Fruit fly (Drosophila melanogaster): Measurements from ENCODE around the gene CG11663.

Gene CG11663

DNA sequence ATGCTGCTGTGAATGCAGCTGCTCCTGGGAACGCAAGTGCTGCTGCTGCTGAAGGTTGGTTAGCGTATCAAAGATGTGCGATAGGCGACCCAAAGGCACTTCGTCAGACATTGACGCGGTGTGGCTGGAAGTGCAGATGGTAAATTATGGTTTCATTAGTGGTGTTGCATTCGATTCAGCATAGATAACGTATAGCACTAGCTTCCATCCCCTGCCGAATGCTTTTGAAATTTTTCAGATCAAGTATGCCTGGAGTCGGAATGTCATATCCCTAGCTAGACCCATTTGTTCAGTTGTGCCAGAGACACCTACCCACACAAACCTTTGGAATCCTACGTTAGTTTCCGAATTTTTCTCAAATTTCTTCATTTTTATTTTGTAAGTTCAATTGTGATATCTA, at the start of gene CG11663:
TSS of gene CG11663 (plus strand) at position 301 of the 400 bp plus-strand sequence.
- TF ChIP-seq pan (optimal IDR thresholded peaks at IDR 0.05) = no peak
- no peak for TF ChIP-seq EcR (GFP tag; optimal IDR thresholded peaks at IDR 0.05)
- no peak for TF ChIP-seq usp (GFP tag; optimal IDR thresholded peaks at IDR 0.05)
- no peak for TF ChIP-seq CG8478 (optimal IDR thresholded peaks at IDR 0.05)
- no peak for TF ChIP-seq Dll (optimal IDR thresholded peaks at IDR 0.05)
- no peak for TF ChIP-seq psq (optimal IDR thresholded peaks at IDR 0.05)

DNA sequence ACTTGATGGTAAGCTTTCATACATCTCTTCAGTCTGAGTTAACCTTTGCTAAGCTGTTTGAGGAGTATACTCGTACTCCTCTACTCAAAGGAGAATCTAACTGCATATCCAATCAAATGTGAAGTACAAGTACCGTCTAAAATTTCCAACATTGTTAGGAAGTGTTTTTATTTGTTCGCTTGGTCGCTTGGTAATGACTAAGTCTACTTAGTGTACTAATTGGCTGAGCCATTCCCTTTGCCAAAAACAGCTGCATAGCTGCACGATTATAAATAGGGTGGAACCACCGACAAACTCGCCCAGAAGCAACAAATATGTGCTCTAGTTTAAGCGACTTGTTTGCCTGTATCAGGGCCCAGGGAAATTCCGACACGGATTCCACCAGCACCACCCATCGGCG, 49.8 kb upstream of the CG11663 start, which contains the start of gene CG14635:
TSS of gene CG14635 (plus strand) at position 301 of the 400 bp plus-strand sequence.
- TF ChIP-seq CG8478 (optimal IDR thresholded peaks at IDR 0.05) (no peak), EcR (GFP tag; optimal IDR thresholded peaks at IDR 0.05) (no peak), pan (optimal IDR thresholded peaks at IDR 0.05) (no peak), usp (GFP tag; optimal IDR thresholded peaks at IDR 0.05) (no peak), psq (optimal IDR thresholded peaks at IDR 0.05) (no peak), Dll (optimal IDR thresholded peaks at IDR 0.05) (no peak)

DNA sequence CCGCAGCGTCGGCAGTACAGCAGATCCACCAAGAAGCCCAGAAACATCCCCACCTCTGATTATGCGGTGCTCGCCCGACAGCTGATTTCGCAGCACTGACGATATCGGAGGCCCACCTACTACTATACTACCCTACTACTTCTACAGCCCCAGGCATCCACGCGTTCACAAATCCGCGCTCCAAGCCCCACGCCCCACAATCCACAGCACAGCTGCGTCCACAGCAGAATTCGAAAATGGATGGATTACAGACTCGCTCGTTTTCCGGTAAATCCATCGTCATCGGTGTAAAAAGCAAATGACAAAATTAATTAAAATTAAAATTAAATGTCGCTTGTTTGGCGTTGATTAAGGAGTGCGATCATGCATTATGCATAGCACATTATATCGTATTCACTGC, 47.2 kb upstream of the CG11663 start, which contains the start of gene CG3713:
TSS of gene CG3713 (minus strand) at position 101 of the 400 bp plus-strand sequence.
- no peak for TF ChIP-seq EcR (GFP tag; optimal IDR thresholded peaks at IDR 0.05)
- TF ChIP-seq Dll (optimal IDR thresholded peaks at IDR 0.05) = no peak
- TF ChIP-seq usp (GFP tag; optimal IDR thresholded peaks at IDR 0.05) = no peak

DNA sequence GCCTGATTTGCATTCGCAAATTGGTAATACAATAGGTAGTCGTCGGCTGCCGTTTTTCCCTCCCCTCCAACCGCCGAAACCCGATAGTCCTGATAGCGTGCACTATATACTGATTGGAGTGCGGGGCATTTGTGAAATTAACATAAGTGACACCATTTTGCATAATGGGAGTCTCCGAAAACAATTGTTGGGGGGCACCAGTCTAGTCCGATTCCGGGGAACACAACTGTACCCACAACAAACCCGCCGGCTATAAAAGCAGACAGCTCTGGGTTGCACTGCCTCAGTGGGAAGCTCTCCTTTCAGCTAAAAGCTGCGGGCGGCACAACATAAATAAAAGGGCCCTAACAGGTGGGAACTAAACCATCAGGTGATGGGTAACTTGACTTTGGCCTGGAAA, 32.0 kb upstream of the CG11663 start, which contains the start of gene CG14634:
TSS of gene CG14634 (plus strand) at position 301 of the 400 bp plus-strand sequence.
- TF ChIP-seq CG8478 (optimal IDR thresholded peaks at IDR 0.05) (no peak), pan (optimal IDR thresholded peaks at IDR 0.05) (no peak), EcR (GFP tag; optimal IDR thresholded peaks at IDR 0.05) (no peak), psq (optimal IDR thresholded peaks at IDR 0.05) (no peak), Dll (optimal IDR thresholded peaks at IDR 0.05) (no peak)

DNA sequence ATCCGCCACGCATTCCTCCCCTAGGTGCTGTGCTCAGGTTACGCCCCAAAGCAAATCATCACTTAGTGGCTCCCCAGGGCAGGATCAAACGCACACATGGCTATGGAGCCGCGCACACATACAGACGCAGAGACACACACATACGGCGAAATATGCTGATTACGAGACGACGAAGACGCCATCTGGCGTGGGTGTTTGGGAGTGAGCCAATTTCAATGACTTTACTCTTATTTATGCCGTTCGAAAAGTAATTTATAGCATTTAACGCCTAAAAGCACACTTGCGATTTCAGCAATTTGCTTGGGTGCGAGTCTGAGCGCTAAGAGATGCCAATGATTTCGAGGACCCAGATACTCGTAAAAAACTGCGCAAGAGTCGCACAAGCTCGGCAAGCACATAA, 25.8 kb upstream of the CG11663 start:
- TF ChIP-seq pan (optimal IDR thresholded peaks at IDR 0.05) (no peak), usp (GFP tag; optimal IDR thresholded peaks at IDR 0.05) (no peak), CG8478 (optimal IDR thresholded peaks at IDR 0.05) (no peak), psq (optimal IDR thresholded peaks at IDR 0.05) (no peak), Dll (optimal IDR thresholded peaks at IDR 0.05) (no peak), EcR (GFP tag; optimal IDR thresholded peaks at IDR 0.05) (no peak)

DNA sequence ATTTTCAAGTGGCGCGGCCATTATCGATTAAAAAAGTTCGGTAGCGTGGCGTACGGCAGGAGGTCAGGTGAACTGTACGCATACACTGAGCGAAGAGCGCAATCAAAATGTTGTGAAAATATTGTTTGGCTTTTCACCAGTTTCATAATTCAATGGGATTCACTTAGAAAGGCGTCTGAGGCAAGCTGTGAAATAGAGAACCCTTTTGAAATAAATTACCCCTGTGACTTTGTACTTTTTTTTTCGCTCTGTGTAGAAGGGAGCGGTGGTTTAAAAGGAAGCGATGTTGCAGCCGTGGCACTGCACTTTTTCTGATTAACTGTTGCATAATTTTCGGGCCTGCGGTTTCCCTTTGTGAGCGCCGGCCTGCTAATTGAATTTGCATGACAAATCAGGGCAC, 20.5 kb upstream of the CG11663 start:
- no peak for TF ChIP-seq usp (GFP tag; optimal IDR thresholded peaks at IDR 0.05)
- TF ChIP-seq Dll (optimal IDR thresholded peaks at IDR 0.05) = no peak
- TF ChIP-seq psq (optimal IDR thresholded peaks at IDR 0.05) = no peak
- TF ChIP-seq pan (optimal IDR thresholded peaks at IDR 0.05) = no peak
- no peak for TF ChIP-seq CG8478 (optimal IDR thresholded peaks at IDR 0.05)
- TF ChIP-seq EcR (GFP tag; optimal IDR thresholded peaks at IDR 0.05) = no peak

DNA sequence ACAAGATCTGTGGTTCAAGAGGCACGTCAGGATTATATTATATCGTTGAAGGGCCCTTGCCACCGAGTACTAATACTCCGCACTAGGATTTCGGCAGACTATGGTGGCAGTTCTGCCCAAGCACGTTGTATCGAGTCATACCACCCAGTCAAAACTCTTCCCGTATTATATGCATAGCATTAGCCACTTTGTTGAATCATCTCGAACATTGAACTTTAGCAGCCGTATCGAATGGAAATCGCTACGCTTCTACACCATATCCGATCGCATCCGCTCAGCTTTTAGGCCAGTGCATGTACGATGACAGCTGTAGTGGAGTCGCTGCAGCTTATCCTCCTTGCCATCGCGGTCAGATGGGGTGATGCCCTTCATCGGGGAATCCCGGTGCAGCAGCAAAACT, 18.9 kb upstream of the CG11663 start, which contains the start of gene CG11664:
TSS of gene CG11664 (plus strand) at position 301 of the 400 bp plus-strand sequence.
- TF ChIP-seq usp (GFP tag; optimal IDR thresholded peaks at IDR 0.05) (no peak), CG8478 (optimal IDR thresholded peaks at IDR 0.05) (no peak), pan (optimal IDR thresholded peaks at IDR 0.05) (no peak), EcR (GFP tag; optimal IDR thresholded peaks at IDR 0.05) (no peak), Dll (optimal IDR thresholded peaks at IDR 0.05) (no peak), psq (optimal IDR thresholded peaks at IDR 0.05) (no peak)

DNA sequence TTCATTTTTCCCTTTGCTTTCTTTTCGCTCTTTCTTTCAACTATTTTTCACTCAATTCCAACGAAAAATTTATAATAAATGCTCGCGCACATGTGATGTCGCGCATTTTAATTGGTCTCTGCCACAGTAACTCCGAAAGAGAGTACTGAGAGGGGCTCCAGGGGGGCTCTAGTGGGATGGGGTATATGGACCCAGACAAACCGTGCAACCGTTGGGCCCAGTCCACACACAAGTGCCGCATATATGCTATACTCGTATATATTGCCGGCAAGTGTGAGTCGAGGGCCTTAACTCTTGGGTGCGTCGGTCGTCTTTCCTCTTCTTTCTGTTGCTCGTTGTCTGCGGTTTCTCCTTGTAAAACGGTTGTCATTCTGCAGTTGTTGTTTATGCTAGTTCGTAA, 4.1 kb downstream of the CG11663 start:
- TF ChIP-seq CG8478 (optimal IDR thresholded peaks at IDR 0.05) (no peak), pan (optimal IDR thresholded peaks at IDR 0.05) (no peak), psq (optimal IDR thresholded peaks at IDR 0.05) (no peak), Dll (optimal IDR thresholded peaks at IDR 0.05) (no peak), usp (GFP tag; optimal IDR thresholded peaks at IDR 0.05) (no peak), EcR (GFP tag; optimal IDR thresholded peaks at IDR 0.05) (peak in 1 of 2 experiments; percentile 14)

DNA sequence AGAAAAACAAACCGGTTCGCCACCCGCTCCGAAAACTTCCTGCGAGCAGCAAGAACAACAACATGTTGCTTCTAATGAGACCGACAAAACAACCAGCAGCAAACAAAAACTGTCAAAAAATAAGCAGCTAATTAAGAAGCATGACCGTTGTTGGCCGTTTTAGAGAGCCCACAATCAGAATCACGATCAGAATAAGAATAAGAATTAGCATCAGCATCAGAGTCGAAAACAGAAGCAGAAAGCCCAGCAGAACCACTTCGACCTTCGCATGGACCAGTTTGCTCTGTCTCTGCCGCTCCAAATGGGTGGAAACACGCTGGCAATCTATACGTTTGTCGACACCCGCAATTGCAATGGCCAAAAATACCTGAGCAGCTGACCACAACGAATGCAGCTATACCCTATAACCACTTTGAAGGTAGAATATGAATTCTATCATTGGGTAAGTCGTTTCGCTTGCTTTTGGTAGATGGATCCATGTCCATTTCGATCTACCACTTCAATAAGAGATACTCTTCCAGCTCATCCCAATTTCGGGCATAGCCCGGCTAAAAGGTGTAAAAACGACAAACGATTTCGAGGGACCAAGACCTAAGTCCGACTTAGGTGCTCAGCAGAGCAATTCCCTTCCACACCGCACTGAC, 5.2 kb downstream of the CG11663 start:
- no peak for TF ChIP-seq EcR (GFP tag; optimal IDR thresholded peaks at IDR 0.05)
- no peak for TF ChIP-seq CG8478 (optimal IDR thresholded peaks at IDR 0.05)
- TF ChIP-seq psq (optimal IDR thresholded peaks at IDR 0.05) = no peak
- TF ChIP-seq pan (optimal IDR thresholded peaks at IDR 0.05) = no peak
- TF ChIP-seq Dll (optimal IDR thresholded peaks at IDR 0.05) = no peak
- no peak for TF ChIP-seq usp (GFP tag; optimal IDR thresholded peaks at IDR 0.05)

DNA sequence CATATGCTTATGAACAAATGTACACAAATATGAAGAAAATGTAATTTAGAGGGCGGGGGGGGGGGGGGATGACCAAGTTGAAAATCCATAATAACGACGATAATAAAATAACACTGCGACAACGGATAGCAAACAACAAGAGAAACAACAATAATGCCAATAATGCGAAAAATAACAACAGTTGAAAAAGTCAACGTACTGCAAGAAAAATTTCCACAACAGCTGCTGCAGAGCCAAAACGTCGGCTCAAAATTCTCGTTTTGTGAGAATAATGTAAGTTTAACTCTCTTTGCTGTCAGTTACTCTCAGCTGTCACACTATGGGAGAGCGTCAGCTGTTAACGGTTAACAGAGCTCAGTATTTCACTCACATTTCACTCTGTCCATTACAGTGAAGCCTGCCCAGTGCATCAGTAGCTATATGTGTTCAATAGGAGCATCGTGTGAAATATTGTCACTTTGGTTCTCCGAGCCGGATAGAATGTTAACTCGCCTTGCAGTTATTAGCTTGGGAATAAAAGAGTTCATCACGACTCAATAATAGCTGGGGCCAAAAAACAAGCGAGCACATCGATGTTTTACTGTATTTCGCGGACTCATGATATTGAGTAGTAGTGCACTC, 6.6 kb downstream of the CG11663 start:
- TF ChIP-seq psq (optimal IDR thresholded peaks at IDR 0.05) (no peak), usp (GFP tag; optimal IDR thresholded peaks at IDR 0.05) (no peak), pan (optimal IDR thresholded peaks at IDR 0.05) (no peak), Dll (optimal IDR thresholded peaks at IDR 0.05) (no peak), CG8478 (optimal IDR thresholded peaks at IDR 0.05) (no peak), EcR (GFP tag; optimal IDR thresholded peaks at IDR 0.05) (no peak)

DNA sequence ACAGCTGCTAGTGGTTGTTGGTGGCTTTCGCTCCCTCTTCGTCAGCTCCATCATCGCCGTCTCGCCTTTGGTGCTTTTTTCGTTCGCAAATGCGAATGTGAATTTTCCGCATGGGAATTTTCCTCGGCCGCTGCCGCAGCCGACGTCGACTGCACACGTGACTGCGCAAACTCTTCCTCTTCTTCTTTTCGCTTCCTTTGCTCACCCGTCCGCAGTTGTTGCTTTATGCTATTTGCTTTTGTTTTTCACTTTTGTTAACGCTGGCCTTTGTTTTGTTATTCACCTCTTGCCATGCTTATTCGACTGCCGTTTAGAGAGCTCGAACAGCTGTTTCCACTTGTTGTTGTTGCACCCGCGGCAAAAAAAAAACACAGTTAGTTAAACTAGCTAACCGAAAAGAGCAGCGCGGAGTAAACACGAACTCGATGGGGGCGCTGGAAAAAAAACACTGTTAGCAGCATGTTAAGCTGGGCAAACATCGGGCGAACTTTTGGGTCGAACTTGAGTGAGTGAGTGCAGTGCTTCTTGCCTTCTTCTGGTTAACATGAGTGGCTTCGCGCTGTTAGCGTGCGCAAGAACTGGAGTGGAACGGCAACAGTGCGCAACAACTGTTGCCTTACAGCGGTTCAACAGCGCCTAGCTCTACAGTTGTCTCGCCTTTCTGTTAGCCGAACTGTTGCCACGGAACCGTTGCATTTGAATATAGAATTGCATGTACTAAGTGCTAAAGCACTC, 14.6 kb downstream of the CG11663 start:
- TF ChIP-seq EcR (GFP tag; optimal IDR thresholded peaks at IDR 0.05) (no peak), usp (GFP tag; optimal IDR thresholded peaks at IDR 0.05) (no peak), pan (optimal IDR thresholded peaks at IDR 0.05) (no peak), psq (optimal IDR thresholded peaks at IDR 0.05) (no peak)

DNA sequence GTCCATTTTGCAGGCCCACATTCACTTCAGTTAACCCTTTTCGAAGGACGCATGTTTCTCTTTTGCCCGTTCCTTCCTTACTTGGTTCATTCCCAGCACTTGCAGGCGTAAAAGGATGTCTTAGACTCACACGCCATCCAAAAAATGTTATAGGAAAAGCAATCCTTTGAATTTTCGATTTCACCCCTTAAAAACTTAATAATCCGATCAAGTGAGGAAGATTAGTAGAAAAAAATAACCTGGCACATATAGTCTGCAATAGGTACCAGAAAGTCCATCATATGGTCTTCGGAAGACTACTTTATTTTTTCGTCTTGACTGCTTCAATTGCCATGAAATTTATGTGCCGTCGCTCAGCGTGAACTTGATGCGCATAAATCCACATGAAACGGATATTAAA, 27.1 kb downstream of the CG11663 start:
- TF ChIP-seq usp (GFP tag; optimal IDR thresholded peaks at IDR 0.05) = no peak
- TF ChIP-seq CG8478 (optimal IDR thresholded peaks at IDR 0.05) = no peak
- no peak for TF ChIP-seq EcR (GFP tag; optimal IDR thresholded peaks at IDR 0.05)
- no peak for TF ChIP-seq pan (optimal IDR thresholded peaks at IDR 0.05)
- TF ChIP-seq Dll (optimal IDR thresholded peaks at IDR 0.05) = no peak
- no peak for TF ChIP-seq psq (optimal IDR thresholded peaks at IDR 0.05)

Data from whole organism.